Worm (Caenorhabditis elegans) whole organism, L1 larva: Measurements from ENCODE around the gene nono-1.
A peak's percentile ranks its signal among the peaks of the same experiment; 100 is the strongest.

ENCODE experiments used
- F16B12.6 ChIP-seq: fragments of 150-350 bp; optimal IDR thresholded peaks from 2 replicates; lab custom pipeline; 2014; ENCODE audit warnings: missing biosample characterization, missing genetic modification characterization
- ceh-63 ChIP-seq: fragments of 200-800 bp; sonication (Bioruptor generic); optimal IDR thresholded peaks from 2 replicates; lab custom pipeline; 2018; ENCODE audit warnings: mild to moderate bottlenecking, missing genetic modification characterization, missing compliant biosample characterization
- ceh-82 ChIP-seq, 3 experiments: fragments of 150-350 bp in 1 of 3; sonication (generic microtip) in 2 of 3; optimal IDR thresholded peaks; 2 replicates each; lab custom pipeline; 2014 to 2017; ENCODE audit warnings: missing biosample characterization in 3 of 3, missing genetic modification characterization in 3 of 3
- ceh-90 ChIP-seq: sonication (generic microtip); optimal IDR thresholded peaks from 2 replicates; lab custom pipeline; 2016; ENCODE audit warnings: missing genetic modification characterization, missing compliant biosample characterization
- dpl-1 ChIP-seq, 3 experiments: fragments of 150-350 bp in 2 of 3; sonication (generic microtip) in 1 of 3; optimal IDR thresholded peaks; 2 replicates each; lab custom pipeline; 2014 to 2017; ENCODE audit warnings: missing biosample characterization in 3 of 3, missing genetic modification characterization in 3 of 3, missing genetic modification reagents in 3 of 3
- dsc-1 ChIP-seq: sonication (generic microtip); optimal IDR thresholded peaks from 2 replicates; lab custom pipeline; 2016; ENCODE audit warnings: mild to moderate bottlenecking, missing genetic modification characterization, missing compliant biosample characterization
- efl-1 ChIP-seq, 4 experiments: fragments of 150-350 bp; optimal IDR thresholded peaks in 3 of 4; peaks in 1 of 4; 1 replicate in 1 of 4; 2 replicates in 3 of 4; lab custom pipeline; 2014; ENCODE audit warnings: missing biosample characterization in 2 of 4, missing genetic modification characterization in 2 of 4, missing genetic modification reagents in 2 of 4
- egl-13 ChIP-seq: sonication (generic microtip); optimal IDR thresholded peaks from 2 replicates; lab custom pipeline; 2016; ENCODE audit warnings: missing genotype, missing genetic modification reagents, missing genetic modification characterization, missing compliant biosample characterization
- egl-27 ChIP-seq, 2 experiments: fragments of 150-350 bp in 1 of 2; sonication (generic microtip); optimal IDR thresholded peaks; 3 replicates each; lab custom pipeline; 2017 to 2018; ENCODE audit warnings: missing biosample characterization in 2 of 2, missing genetic modification characterization in 2 of 2, missing genetic modification reagents in 2 of 2
- elt-2 ChIP-seq: sonication (generic microtip); optimal IDR thresholded peaks from 2 replicates; lab custom pipeline; 2016; ENCODE audit warnings: missing genetic modification characterization, mild to moderate bottlenecking, inconsistent platforms, missing compliant biosample characterization, missing genetic modification reagents
- elt-3 ChIP-seq, 6 experiments: fragments of 150-350 bp in 1 of 6; sonication (generic microtip); optimal IDR thresholded peaks; 2 replicates each; lab custom pipeline; 2017 to 2018; ENCODE audit warnings: missing biosample characterization in 6 of 6, missing genetic modification characterization in 6 of 6, inconsistent platforms in 1 of 6
- fkh-10 ChIP-seq: sonication (generic microtip); optimal IDR thresholded peaks from 2 replicates; lab custom pipeline; 2017; ENCODE audit warnings: missing biosample characterization, missing genetic modification reagents, missing genetic modification characterization
- fkh-8 ChIP-seq: sonication (generic microtip); optimal IDR thresholded peaks from 2 replicates; lab custom pipeline; 2016; ENCODE audit warnings: mild to moderate bottlenecking, missing genetic modification characterization, missing compliant biosample characterization
- fos-1 ChIP-seq: fragments of 150-350 bp; optimal IDR thresholded peaks from 2 replicates; lab custom pipeline; 2014; ENCODE audit warnings: missing biosample characterization, missing genetic modification characterization
- hlh-17 ChIP-seq: fragments of 200-800 bp; sonication (Bioruptor generic); optimal IDR thresholded peaks from 2 replicates; lab custom pipeline; 2018; ENCODE audit warnings: missing genetic modification characterization, mild to moderate bottlenecking, missing compliant biosample characterization, moderate library complexity, borderline replicate concordance
- lin-14 ChIP-seq: fragments of 200-800 bp; sonication (Bioruptor generic); optimal IDR thresholded peaks from 2 replicates; lab custom pipeline; 2018; ENCODE audit warnings: mild to moderate bottlenecking, missing genetic modification characterization, moderate library complexity, missing compliant biosample characterization
- lin-35 ChIP-seq, 2 experiments: fragments of 150-350 bp; optimal IDR thresholded peaks; 2 replicates each; lab custom pipeline; 2014; ENCODE audit warnings: missing biosample characterization in 2 of 2, missing genetic modification characterization in 2 of 2, missing genetic modification reagents in 2 of 2
- lin-39 ChIP-seq: fragments of 150-350 bp; optimal IDR thresholded peaks from 2 replicates; lab custom pipeline; 2014; ENCODE audit warnings: missing biosample characterization, missing genetic modification reagents, missing genetic modification characterization
- lsy-2 ChIP-seq, 2 experiments: fragments of 150-350 bp; optimal IDR thresholded peaks; 2 replicates each; lab custom pipeline; 2014; ENCODE audit warnings: missing biosample characterization in 2 of 2, missing genetic modification characterization in 2 of 2
- mdl-1 ChIP-seq, 2 experiments: fragments of 150-350 bp; optimal IDR thresholded peaks; 2 replicates each; lab custom pipeline; 2014 to 2017; ENCODE audit warnings: missing biosample characterization in 2 of 2, missing genetic modification characterization in 2 of 2, inconsistent platforms in 1 of 2
- nhr-19 ChIP-seq: fragments of 200-800 bp; sonication (Bioruptor generic); conservative IDR thresholded peaks from 2 replicates; pipeline ENCODE4 v1.3.6; 2022; ENCODE audit warnings: missing genetic modification characterization, missing compliant biosample characterization
- nhr-47 ChIP-seq: sonication (generic microtip); optimal IDR thresholded peaks from 2 replicates; lab custom pipeline; 2016; ENCODE audit warnings: mild to moderate bottlenecking, missing genetic modification characterization, moderate library complexity, missing compliant biosample characterization
- nhr-71 ChIP-seq: sonication (generic microtip); optimal IDR thresholded peaks from 2 replicates; lab custom pipeline; 2016; ENCODE audit warnings: mild to moderate bottlenecking, missing genetic modification characterization, moderate library complexity, missing compliant biosample characterization
- nhr-76 ChIP-seq: sonication (generic microtip); optimal IDR thresholded peaks from 2 replicates; lab custom pipeline; 2017; ENCODE audit warnings: missing biosample characterization, missing genetic modification characterization
- nhr-85 ChIP-seq: sonication (generic microtip); peaks from one replicate; lab custom pipeline; 2016; ENCODE audit warnings: missing genetic modification characterization, inconsistent platforms, missing compliant biosample characterization
- rnt-1 ChIP-seq: sonication (generic microtip); optimal IDR thresholded peaks from 2 replicates; lab custom pipeline; 2016; ENCODE audit warnings: mild to moderate bottlenecking, missing genetic modification characterization, moderate library complexity, missing compliant biosample characterization
- skn-1 ChIP-seq: fragments of 150-350 bp; optimal IDR thresholded peaks from 2 replicates; lab custom pipeline; 2014; ENCODE audit warnings: missing biosample characterization, missing genetic modification characterization
- snpc-4 ChIP-seq: fragments of 150-350 bp; optimal IDR thresholded peaks from 2 replicates; lab custom pipeline; 2014; ENCODE audit warnings: missing biosample characterization, missing genetic modification characterization
- snu-23 ChIP-seq: sonication (generic microtip); optimal IDR thresholded peaks from 2 replicates; lab custom pipeline; 2016; ENCODE audit warnings: missing genetic modification characterization, missing compliant biosample characterization
- sox-4 ChIP-seq: sonication (generic microtip); optimal IDR thresholded peaks from 2 replicates; lab custom pipeline; 2016; ENCODE audit warnings: missing genetic modification characterization, missing compliant biosample characterization
- swsn-7 ChIP-seq: sonication (generic microtip); optimal IDR thresholded peaks from 2 replicates; lab custom pipeline; 2016; ENCODE audit warnings: missing genetic modification characterization, missing compliant biosample characterization
- tlp-1 ChIP-seq: fragments of 150-350 bp; optimal IDR thresholded peaks from 2 replicates; lab custom pipeline; 2014; ENCODE audit warnings: missing biosample characterization, missing genetic modification characterization
- unc-130 ChIP-seq: fragments of 150-350 bp; optimal IDR thresholded peaks from 2 replicates; lab custom pipeline; 2017; ENCODE audit warnings: missing biosample characterization, missing genetic modification characterization, inconsistent platforms
- unc-30 ChIP-seq: sonication (generic microtip); optimal IDR thresholded peaks from 2 replicates; lab custom pipeline; 2017; ENCODE audit warnings: missing biosample characterization, missing genetic modification characterization
- unc-62 ChIP-seq: fragments of 150-350 bp; optimal IDR thresholded peaks from 2 replicates; lab custom pipeline; 2014; ENCODE audit warnings: missing biosample characterization, missing genetic modification reagents, missing genetic modification characterization
- unc-86 ChIP-seq: sonication (generic microtip); optimal IDR thresholded peaks from 2 replicates; lab custom pipeline; 2016; ENCODE audit warnings: missing genetic modification characterization, missing compliant biosample characterization
- zag-1 ChIP-seq: fragments of 150-350 bp; optimal IDR thresholded peaks from 2 replicates; lab custom pipeline; 2014; ENCODE audit warnings: missing biosample characterization, missing genetic modification characterization
- ztf-11 ChIP-seq, 2 experiments: sonication (generic microtip); optimal IDR thresholded peaks; 2 replicates each; lab custom pipeline; 2016 to 2017; ENCODE audit warnings: missing genetic modification characterization in 2 of 2, missing biosample characterization in 1 of 2, missing compliant biosample characterization in 1 of 2

Gene nono-1

DNA sequence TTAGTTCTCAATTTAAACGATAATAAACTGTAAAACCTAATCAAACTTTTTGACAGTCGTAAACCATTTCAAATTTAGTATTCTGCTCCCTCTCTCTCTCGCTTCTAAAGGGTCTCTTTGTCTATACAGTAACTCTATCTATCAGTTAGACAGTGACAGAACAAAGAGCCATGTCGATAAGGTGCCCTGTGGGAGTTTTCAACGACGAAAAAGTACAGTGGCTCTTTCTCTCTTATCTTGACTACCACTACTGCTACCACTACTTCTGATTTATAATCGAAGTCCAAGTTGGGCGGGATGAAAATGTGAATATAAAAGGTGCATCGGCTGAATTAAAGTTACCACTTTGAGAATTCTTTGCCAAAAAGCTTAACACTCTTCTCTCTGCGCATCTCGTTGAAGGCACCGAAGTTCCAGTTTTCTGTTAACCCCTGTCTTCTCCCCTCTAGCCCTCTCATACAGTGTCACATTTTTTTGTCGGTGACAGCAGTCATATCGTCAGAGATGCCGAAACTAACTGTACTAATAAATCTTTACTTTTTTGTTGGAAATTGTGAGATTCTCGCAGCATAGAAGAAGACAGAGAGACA lies 7.2 kb downstream of the nono-1 start:
- TF ChIP-seq unc-86 (tag; lab: Kevin White, UChicago) (no peak), ceh-63 (no peak), snpc-4 (tag; lab: Kevin White, UChicago) (no peak), hlh-17 (GFP tag; lab: Kevin White, UChicago) (no peak), nhr-85 (tag; lab: Kevin White, UChicago) (no peak), nhr-76 (tag; lab: Kevin White, UChicago) (no peak), F16B12.6 (no peak), elt-3 (tag; optimal IDR thresholded peaks at IDR 0.05; lab: Kevin White, UChicago) (no peak), skn-1 (tag; lab: Kevin White, UChicago) (no peak), fos-1 (tag; lab: Kevin White, UChicago) (no peak), zag-1 (no peak), dpl-1 (GFP tag; optimal IDR thresholded peaks at IDR 0.05; lab: Kevin White, UChicago) (no peak), ceh-90 (tag; lab: Kevin White, UChicago) (no peak), lin-35 (GFP tag; optimal IDR thresholded peaks at IDR 0.05; lab: Kevin White, UChicago) (peak in 1 of 2 experiments; percentile 48), egl-13 (tag; lab: Kevin White, UChicago) (no peak), snu-23 (no peak), efl-1 (optimal IDR thresholded peaks at IDR 0.05; lab: Kevin White, UChicago) (no peak), efl-1 (GFP tag; optimal IDR thresholded peaks at IDR 0.05 in 1 of 2; lab: Kevin White, UChicago) (peak in 1 of 2 experiments; percentile 68), lin-39 (tag; lab: Kevin White, UChicago) (no peak), rnt-1 (peak; percentile 1), fkh-8 (tag; lab: Kevin White, UChicago) (no peak), elt-2 (tag; lab: Kevin White, UChicago) (no peak), mdl-1 (tag; optimal IDR thresholded peaks at IDR 0.05; lab: Kevin White, UChicago) (no peak)

DNA sequence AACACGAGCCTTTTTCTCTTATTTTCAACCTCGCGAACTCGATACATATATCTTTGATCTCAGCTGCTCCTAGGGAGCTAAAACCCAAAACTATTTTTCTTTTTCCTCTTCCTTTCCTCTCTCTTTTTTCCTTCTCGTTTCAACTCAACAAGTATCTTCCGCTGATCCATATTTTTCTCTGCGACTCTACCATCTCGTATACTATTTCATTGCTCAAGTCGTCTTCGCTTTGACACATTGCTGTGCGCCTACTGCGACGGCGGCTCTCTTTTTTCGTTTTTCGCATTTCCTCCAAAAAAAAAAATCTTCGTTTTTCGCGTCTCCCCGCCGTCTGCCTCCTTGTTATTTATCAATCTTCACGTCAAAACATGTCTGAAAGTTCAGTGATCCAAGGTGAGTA lies 8.2 kb downstream of the nono-1 start:
- peak; percentile 87 for TF ChIP-seq lin-14 (GFP tag; lab: Kevin White, UChicago)
- peak; percentile 66 for TF ChIP-seq nhr-19 (GFP tag; lab: Robert Waterston, UW)
- TF ChIP-seq swsn-7, result peak; percentile 37
- peak; percentile 81 for TF ChIP-seq fkh-10
- TF ChIP-seq efl-1 (optimal IDR thresholded peaks at IDR 0.05; lab: Kevin White, UChicago), result peak; percentile 21 to 33
- peak in 1 of 2 experiments; percentile 86 for TF ChIP-seq efl-1 (GFP tag; optimal IDR thresholded peaks at IDR 0.05 in 1 of 2; lab: Kevin White, UChicago)
- peak; percentile 17 for TF ChIP-seq snu-23
- peak; percentile 61 for TF ChIP-seq rnt-1
- peak in 1 of 2 experiments; percentile 60 for TF ChIP-seq lsy-2 (tag; optimal IDR thresholded peaks at IDR 0.05; lab: Kevin White, UChicago)
- TF ChIP-seq ceh-90 (tag; lab: Kevin White, UChicago), result no peak
- peak in 1 of 2 experiments; percentile 14 for TF ChIP-seq mdl-1 (tag; optimal IDR thresholded peaks at IDR 0.05; lab: Kevin White, UChicago)
- TF ChIP-seq nhr-47 (tag; lab: Kevin White, UChicago), result peak; percentile 34
- peak in 2 of 3 experiments; percentile 12 to 50 for TF ChIP-seq ceh-82 (tag; optimal IDR thresholded peaks at IDR 0.05; lab: Kevin White, UChicago)
- TF ChIP-seq hlh-17 (GFP tag; lab: Kevin White, UChicago), result no peak
- peak; percentile 51 for TF ChIP-seq nhr-71
- TF ChIP-seq dsc-1, result peak; percentile 22
- TF ChIP-seq unc-30 (tag; lab: Kevin White, UChicago), result no peak
- no peak for TF ChIP-seq sox-4 (tag; lab: Kevin White, UChicago)

DNA sequence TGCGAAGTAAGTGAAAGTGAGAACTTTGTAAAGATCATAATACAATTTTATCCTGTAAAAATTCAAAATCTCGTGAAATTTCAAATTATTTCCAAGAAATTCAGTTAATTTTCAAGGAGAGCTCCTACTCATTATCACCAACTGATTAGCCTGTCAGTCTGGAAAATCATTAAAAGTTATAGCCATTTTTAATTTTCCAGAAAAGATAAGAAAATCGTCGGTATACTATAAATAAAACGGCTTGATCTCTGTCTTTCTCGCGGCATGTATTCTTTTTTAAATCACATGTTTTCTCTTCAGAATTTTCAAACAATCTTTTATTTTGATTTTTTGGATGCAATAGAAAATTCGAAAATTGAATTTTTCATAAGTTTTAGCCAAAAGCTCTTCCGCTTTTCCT lies 9.1 kb downstream of the nono-1 start:
- TF ChIP-seq unc-130 (tag; lab: Kevin White, UChicago), result no peak
- no peak for TF ChIP-seq ztf-11 (tag; optimal IDR thresholded peaks at IDR 0.05; lab: Kevin White, UChicago)
- TF ChIP-seq ceh-82 (tag; optimal IDR thresholded peaks at IDR 0.05; lab: Kevin White, UChicago), result no peak
- no peak for TF ChIP-seq unc-62 (GFP tag; lab: Kevin White, UChicago)
- TF ChIP-seq egl-27 (tag; optimal IDR thresholded peaks at IDR 0.05; lab: Kevin White, UChicago), result no peak
- TF ChIP-seq sox-4 (tag; lab: Kevin White, UChicago), result no peak
- TF ChIP-seq tlp-1 (tag; lab: Kevin White, UChicago), result peak; percentile 61
- TF ChIP-seq, all 84 proteins: peak for 1
